Worm (Caenorhabditis elegans) whole organism, L2 larva: ENCODE results near the gene coq-2.

Experiments used
- egl-27 ChIP-seq: sonication (generic microtip); optimal IDR thresholded peaks from 3 replicates; lab custom pipeline; 2017; ENCODE audit warnings: missing biosample characterization, missing genetic modification reagents, missing genetic modification characterization
- fos-1 ChIP-seq: fragments of 150-350 bp; optimal IDR thresholded peaks from 2 replicates; lab custom pipeline; 2014; ENCODE audit warnings: missing biosample characterization, missing genetic modification characterization
- lin-13 ChIP-seq: fragments of 150-350 bp; optimal IDR thresholded peaks from 2 replicates; lab custom pipeline; 2014; ENCODE audit warnings: missing biosample characterization, missing genetic modification reagents, missing genetic modification characterization
- nhr-12 ChIP-seq: fragments of 150-350 bp; optimal IDR thresholded peaks from 2 replicates; lab custom pipeline; 2014; ENCODE audit warnings: missing biosample characterization, missing genetic modification characterization
- nhr-237 ChIP-seq: fragments of 150-350 bp; optimal IDR thresholded peaks from 2 replicates; lab custom pipeline; 2014; ENCODE audit warnings: missing biosample characterization, missing genetic modification characterization
- ztf-11 ChIP-seq: sonication (generic microtip); optimal IDR thresholded peaks from 2 replicates; lab custom pipeline; 2017; ENCODE audit warnings: missing biosample characterization, missing genetic modification characterization

DNA sequence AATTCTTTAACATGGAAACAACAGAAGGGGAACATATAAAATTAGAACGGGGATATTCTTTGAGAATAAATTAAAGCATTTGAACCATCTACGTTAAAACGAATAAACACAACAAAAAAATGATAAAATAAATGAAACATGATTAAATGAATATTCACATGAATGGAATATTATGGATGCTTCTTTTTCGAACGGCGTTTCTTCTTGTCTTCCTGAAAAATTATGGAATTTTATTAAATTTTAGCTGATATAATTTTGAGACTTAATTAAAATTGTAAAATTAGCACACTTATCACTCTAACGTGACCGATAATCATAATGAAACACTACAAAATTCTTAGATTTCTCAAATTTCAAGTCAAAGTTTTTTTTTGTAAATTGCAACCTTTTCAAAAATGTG lies 35.2 kb upstream of the coq-2 start:
- TF ChIP-seq ztf-11 (tag; lab: Kevin White, UChicago) (no peak), nhr-237 (tag; lab: Kevin White, UChicago) (no peak), egl-27 (tag; lab: Kevin White, UChicago) (no peak), fos-1 (tag; lab: Kevin White, UChicago) (no peak), nhr-12 (no peak), lin-13 (no peak)
